Fruit fly (Drosophila melanogaster) whole organism, embryonic: ENCODE data around the gene side-III.

Experiments
- Bgb ChIP-seq: fragments of 200-800 bp; sonication (Bioruptor generic); IDR thresholded peaks from 2 replicates; pipeline ENCODE4 v1.3.6; 2022; ENCODE audit warnings: missing biosample characterization, missing genetic modification characterization; ENCODE audit not compliant: partially characterized antibody
- BtbVII ChIP-seq: fragments of 200-800 bp; sonication (Bioruptor generic); optimal IDR thresholded peaks from 3 replicates; lab custom pipeline; 2017; ENCODE audit warnings: missing biosample characterization, mild to moderate bottlenecking, missing genetic modification characterization
- CG10147 ChIP-seq: fragments of 200-800 bp; sonication (Bioruptor generic); optimal IDR thresholded peaks from 2 replicates; lab custom pipeline; 2019; ENCODE audit warnings: missing biosample characterization, mild to moderate bottlenecking, missing genetic modification characterization, moderate library complexity
- CG10543 ChIP-seq: fragments of 200-800 bp; sonication (Bioruptor generic); optimal IDR thresholded peaks from 3 replicates; lab custom pipeline; 2017; ENCODE audit warnings: missing biosample characterization, mild to moderate bottlenecking, missing genetic modification characterization, moderate library complexity
- CG11085 ChIP-seq: fragments of 200-800 bp; sonication (Bioruptor generic); IDR thresholded peaks from 2 replicates; pipeline ENCODE4 v1.3.6; 2022; ENCODE audit warnings: missing biosample characterization, missing genetic modification characterization
- CG12391 ChIP-seq: fragments of 200-800 bp; sonication (Bioruptor generic); optimal IDR thresholded peaks from 3 replicates; lab custom pipeline; 2018; ENCODE audit warnings: missing biosample characterization, mild to moderate bottlenecking, missing genetic modification characterization, moderate library complexity
- CG13624 ChIP-seq: fragments of 200-800 bp; sonication (Bioruptor generic); optimal IDR thresholded peaks from 2 replicates; lab custom pipeline; 2016; ENCODE audit warnings: missing biosample characterization, missing genetic modification characterization
- CG14441 ChIP-seq: fragments of 200-800 bp; sonication (Bioruptor generic); IDR thresholded peaks from 2 replicates; pipeline ENCODE4 v1.3.6; 2022; ENCODE audit warnings: missing biosample characterization, missing genetic modification characterization
- CG15269 ChIP-seq: fragments of 200-800 bp; sonication (Bioruptor generic); optimal IDR thresholded peaks from 2 replicates; lab custom pipeline; 2018; ENCODE audit warnings: missing biosample characterization, mild to moderate bottlenecking, missing genetic modification characterization, moderate library complexity
- CG16863 ChIP-seq: fragments of 200-800 bp; sonication (Bioruptor generic); optimal IDR thresholded peaks from 3 replicates; lab custom pipeline; 2016; ENCODE audit warnings: missing biosample characterization, missing genetic modification characterization
- CG2199 ChIP-seq: fragments of 200-800 bp; sonication (Bioruptor generic); IDR thresholded peaks from 3 replicates; pipeline ENCODE4 v1.3.6; 2022; ENCODE audit warnings: missing biosample characterization, missing genetic modification characterization
- CG30431 ChIP-seq: fragments of 200-800 bp; sonication (Bioruptor generic); optimal IDR thresholded peaks from 2 replicates; lab custom pipeline; 2017; ENCODE audit warnings: missing biosample characterization, missing genetic modification characterization
- CG31388 ChIP-seq: fragments of 200-800 bp; sonication (Bioruptor generic); optimal IDR thresholded peaks from 2 replicates; lab custom pipeline; 2016; ENCODE audit warnings: missing biosample characterization, missing genetic modification characterization
- CG34376 ChIP-seq: fragments of 200-800 bp; sonication (Bioruptor generic); optimal IDR thresholded peaks from 2 replicates; lab custom pipeline; 2018; ENCODE audit warnings: missing biosample characterization, mild to moderate bottlenecking, missing genetic modification characterization
- CG42726 ChIP-seq: fragments of 200-800 bp; sonication (Bioruptor generic); IDR thresholded peaks from 2 replicates; pipeline ENCODE4 v1.3.6; 2022; ENCODE audit warnings: missing biosample characterization, missing genetic modification characterization; ENCODE audit not compliant: partially characterized antibody
- CG4360 ChIP-seq: fragments of 200-800 bp; sonication (Bioruptor generic); IDR thresholded peaks from 2 replicates; pipeline ENCODE4 v1.3.6; 2022; ENCODE audit warnings: missing biosample characterization, missing genetic modification characterization
- CG4424 ChIP-seq: fragments of 200-800 bp; sonication (Bioruptor generic); optimal IDR thresholded peaks from 3 replicates; lab custom pipeline; 2016; ENCODE audit warnings: missing biosample characterization, missing genetic modification characterization
- CG4617 ChIP-seq: fragments of 200-800 bp; sonication (Bioruptor generic); optimal IDR thresholded peaks from 3 replicates; lab custom pipeline; 2016; ENCODE audit warnings: missing biosample characterization, missing genetic modification characterization, borderline replicate concordance
- CG7556 ChIP-seq: fragments of 200-800 bp; sonication (Bioruptor generic); optimal IDR thresholded peaks from 2 replicates; lab custom pipeline; 2017; ENCODE audit warnings: missing biosample characterization, mild to moderate bottlenecking, missing genetic modification characterization
- CG7839 ChIP-seq: fragments of 200-800 bp; sonication (Bioruptor generic); optimal IDR thresholded peaks from 3 replicates; lab custom pipeline; 2018; ENCODE audit warnings: missing biosample characterization, mild to moderate bottlenecking, missing genetic modification characterization, moderate library complexity
- CG8359 ChIP-seq: fragments of 200-800 bp; sonication (Bioruptor generic); optimal IDR thresholded peaks from 2 replicates; lab custom pipeline; 2017; ENCODE audit warnings: missing biosample characterization, mild to moderate bottlenecking, missing genetic modification characterization, borderline replicate concordance
- CG8765 ChIP-seq: fragments of 200-800 bp; sonication (Bioruptor generic); IDR thresholded peaks from 2 replicates; pipeline ENCODE4 v1.3.6; 2022; ENCODE audit warnings: missing biosample characterization, missing genetic modification characterization
- CkIIα-i1 ChIP-seq: fragments of 200-800 bp; sonication (Bioruptor generic); IDR thresholded peaks from 2 replicates; pipeline ENCODE4 v1.3.6; 2022; ENCODE audit warnings: missing biosample characterization, missing genetic modification characterization
- D19A ChIP-seq: fragments of 200-800 bp; optimal IDR thresholded peaks from 3 replicates; lab custom pipeline; 2019; ENCODE audit warnings: missing biosample characterization, mild to moderate bottlenecking, missing genetic modification characterization, moderate library complexity
- Dek ChIP-seq: fragments of 200-800 bp; sonication (Bioruptor generic); optimal IDR thresholded peaks from 3 replicates; lab custom pipeline; 2019; ENCODE audit warnings: missing biosample characterization, mild to moderate bottlenecking, missing genetic modification characterization, moderate library complexity
- Dfd ChIP-seq, 2 experiments: fragments of >200 bp; optimal IDR thresholded peaks; 2 replicates each; lab custom pipeline; 2017; ENCODE audit warnings: missing biosample characterization in 2 of 2, missing genetic modification characterization in 2 of 2
- Dip2 ChIP-seq: fragments of 200-800 bp; sonication (Bioruptor generic); IDR thresholded peaks from 2 replicates; pipeline ENCODE4 v1.3.6; 2022; ENCODE audit warnings: missing biosample characterization, missing genetic modification characterization
- E2f1 ChIP-seq: fragments of 200-800 bp; sonication (Bioruptor generic); IDR thresholded peaks from 2 replicates; pipeline ENCODE4 v1.3.6; 2022; ENCODE audit warnings: missing biosample characterization, missing genetic modification characterization
- Fer2 ChIP-seq: fragments of 200-800 bp; sonication (Bioruptor generic); optimal IDR thresholded peaks from 2 replicates; lab custom pipeline; 2018; ENCODE audit warnings: missing biosample characterization, mild to moderate bottlenecking, missing genetic modification characterization, moderate library complexity
- HLHmδ ChIP-seq: fragments of 200-800 bp; sonication (Bioruptor generic); optimal IDR thresholded peaks from 2 replicates; lab custom pipeline; 2018; ENCODE audit warnings: missing biosample characterization, mild to moderate bottlenecking, missing genetic modification characterization, moderate library complexity
- Hey ChIP-seq: fragments of 200-800 bp; sonication (Bioruptor generic); optimal IDR thresholded peaks from 3 replicates; lab custom pipeline; 2018; ENCODE audit warnings: missing biosample characterization, mild to moderate bottlenecking, missing genetic modification characterization
- HmgZ ChIP-seq: fragments of 200-800 bp; sonication (Bioruptor generic); optimal IDR thresholded peaks from 2 replicates; lab custom pipeline; 2018; ENCODE audit warnings: missing biosample characterization, mild to moderate bottlenecking, missing genetic modification characterization
- Opbp ChIP-seq: fragments of 200-800 bp; sonication (Bioruptor generic); IDR thresholded peaks from 3 replicates; pipeline ENCODE4 v1.3.6; 2022; ENCODE audit warnings: missing biosample characterization, missing genetic modification characterization; ENCODE audit not compliant: partially characterized antibody
- Sin3A ChIP-seq: fragments of >200 bp; optimal IDR thresholded peaks from 2 replicates; lab custom pipeline; 2018
- Sox100B ChIP-seq: fragments of 200-800 bp; sonication (Bioruptor generic); optimal IDR thresholded peaks from 3 replicates; lab custom pipeline; 2018; ENCODE audit warnings: missing biosample characterization, mild to moderate bottlenecking, missing genetic modification characterization
- Sry-δ ChIP-seq: fragments of 200-800 bp; sonication (Bioruptor generic); optimal IDR thresholded peaks from 2 replicates; lab custom pipeline; 2016; ENCODE audit warnings: missing biosample characterization, missing genetic modification characterization
- ato ChIP-seq: fragments of 200-800 bp; sonication (Bioruptor generic); IDR thresholded peaks from 2 replicates; pipeline ENCODE4 v1.3.6; 2022; ENCODE audit warnings: missing biosample characterization, missing genetic modification characterization; ENCODE audit not compliant: partially characterized antibody
- az2 ChIP-seq: fragments of 200-800 bp; sonication (Bioruptor generic); optimal IDR thresholded peaks from 3 replicates; lab custom pipeline; 2016; ENCODE audit warnings: missing biosample characterization, missing genetic modification characterization
- br ChIP-seq: fragments of >200 bp; optimal IDR thresholded peaks from 2 replicates; lab custom pipeline; 2017
- dmrt99B ChIP-seq: fragments of 200-800 bp; sonication (Bioruptor generic); optimal IDR thresholded peaks from 2 replicates; lab custom pipeline; 2018; ENCODE audit warnings: missing biosample characterization, mild to moderate bottlenecking, missing genetic modification characterization, moderate library complexity
- dpn ChIP-seq, 2 experiments: fragments of 200-800 bp; sonication (Bioruptor generic); optimal IDR thresholded peaks; 3 replicates each; lab custom pipeline; 2016; ENCODE audit warnings: missing biosample characterization in 2 of 2, missing genetic modification characterization in 2 of 2
- exex ChIP-seq: fragments of 200-800 bp; sonication (Bioruptor generic); optimal IDR thresholded peaks from 4 replicates; lab custom pipeline; 2018; ENCODE audit warnings: missing biosample characterization, mild to moderate bottlenecking, missing genetic modification characterization, moderate library complexity
- fru ChIP-seq: fragments of >200 bp; optimal IDR thresholded peaks from 2 replicates; lab custom pipeline; 2017
- ftz-f1 ChIP-seq: fragments of 200-800 bp; sonication (Bioruptor generic); optimal IDR thresholded peaks from 2 replicates; lab custom pipeline; 2016; ENCODE audit warnings: missing biosample characterization, missing genetic modification characterization
- gcm2 ChIP-seq: fragments of 200-800 bp; sonication (Bioruptor generic); optimal IDR thresholded peaks from 2 replicates; lab custom pipeline; 2016; ENCODE audit warnings: missing biosample characterization, missing genetic modification characterization
- grn ChIP-seq: fragments of 200-800 bp; sonication (Bioruptor generic); optimal IDR thresholded peaks from 3 replicates; lab custom pipeline; 2017; ENCODE audit warnings: missing biosample characterization, missing genetic modification characterization
- hth ChIP-seq: fragments of >200 bp; optimal IDR thresholded peaks from 2 replicates; lab custom pipeline; 2017; ENCODE audit warnings: inconsistent platforms
- onecut ChIP-seq: fragments of 200-800 bp; sonication (Bioruptor generic); IDR thresholded peaks from 2 replicates; pipeline ENCODE4 v1.3.6; 2022; ENCODE audit warnings: missing biosample characterization, missing genetic modification characterization
- pb ChIP-seq: fragments of 200-800 bp; sonication (Bioruptor generic); optimal IDR thresholded peaks from 3 replicates; lab custom pipeline; 2016; ENCODE audit warnings: missing biosample characterization, missing genetic modification characterization
- run ChIP-seq: fragments of 200-800 bp; sonication (Bioruptor generic); optimal IDR thresholded peaks from 3 replicates; lab custom pipeline; 2018; ENCODE audit warnings: missing biosample characterization, mild to moderate bottlenecking, missing genetic modification characterization
- sob ChIP-seq: fragments of 200-800 bp; sonication (Bioruptor generic); IDR thresholded peaks from 2 replicates; pipeline ENCODE4 v1.3.6; 2022; ENCODE audit warnings: missing biosample characterization, missing genetic modification characterization
- ssp ChIP-seq: fragments of 200-800 bp; sonication (Bioruptor generic); IDR thresholded peaks from 2 replicates; pipeline ENCODE4 v1.3.6; 2022; ENCODE audit warnings: missing biosample characterization, missing genetic modification characterization

side-III gene

dm6 chr3R:5824456-5824855, 134.9 kb downstream of the side-III start, which contains the start of the genes Sec20 and dgrn (continued):
- TF ChIP-seq dpn (GFP tag; optimal IDR thresholded peaks at IDR 0.05; lab: Kevin White, UChicago) (peak; percentile 64 to 79), run (tag; lab: Kevin White, UChicago) (no peak), CG15269 (peak; percentile 62), CG4424 (peak; percentile 74), CG31388 (no peak), Sin3A (lab: Kevin White, UChicago) (peak; percentile 40), CG42726 (GFP tag; lab: Robert Waterston, UW) (peak; percentile 87), Bgb (GFP tag; lab: Robert Waterston, UW) (peak; percentile 95), gcm2 (GFP tag; lab: Kevin White, UChicago) (no peak), Dek (peak; percentile 62), ato (peak; percentile 80; the same call in 1 of the 2 replicates), Dip2 (GFP tag; lab: Robert Waterston, UW) (no peak), Sox100B (peak; percentile 53)

- TF ChIP-seq onecut (GFP tag; lab: Robert Waterston, UW) (no peak), grn (GFP tag; lab: Kevin White, UChicago) (peak; percentile 59), CG4617 (GFP tag; lab: Kevin White, UChicago) (no peak), dmrt99B (tag; lab: Kevin White, UChicago) (no peak), hth (lab: Kevin White, UChicago) (no peak), az2 (GFP tag; lab: Kevin White, UChicago) (no peak), Hey (tag; lab: Kevin White, UChicago) (peak; percentile 24), HmgZ (tag; lab: Kevin White, UChicago) (peak; percentile 1), Dfd (GFP tag; optimal IDR thresholded peaks at IDR 0.05; lab: Kevin White, UChicago) (no peak), CG34376 (GFP tag; lab: Kevin White, UChicago) (peak; percentile 23), CG12391 (no peak), CG2199 (peak; percentile 39; the same call in 1 of the 3 replicates), CG16863 (GFP tag; lab: Kevin White, UChicago) (no peak), Fer2 (no peak), br (lab: Kevin White, UChicago) (no peak), CG30431 (GFP tag; lab: Kevin White, UChicago) (no peak), CG10147 (no peak), CG14441 (no peak), sob (GFP tag; lab: Robert Waterston, UW) (no peak), CG8765 (no peak), Sry-δ (GFP tag; lab: Kevin White, UChicago) (no peak), Opbp (no peak), D19A (no peak), CG11085 (GFP tag; lab: Robert Waterston, UW) (no peak), HLHmδ (GFP tag; lab: Kevin White, UChicago) (no peak), CG15269 (no peak), CG4360 (GFP tag; lab: Robert Waterston, UW) (no peak), E2f1 (no peak), CG7556 (GFP tag; lab: Kevin White, UChicago) (no peak), CG8359 (GFP tag; lab: Kevin White, UChicago) (no peak), ssp (GFP tag; lab: Robert Waterston, UW) (no peak), exex (tag; lab: Kevin White, UChicago) (peak; percentile 81), CG13624 (GFP tag; lab: Kevin White, UChicago) (no peak), CG7839 (tag; lab: Kevin White, UChicago) (no peak), CkIIα-i1 (GFP tag; lab: Robert Waterston, UW) (no peak), fru (no peak), pb (GFP tag; lab: Kevin White, UChicago) (no peak), ftz-f1 (GFP tag; lab: Kevin White, UChicago) (peak; percentile 77), BtbVII (no peak), CG10543 (GFP tag; lab: Kevin White, UChicago) (peak; percentile 23)
Measured at dm6 chr3R:5821750-5822149, 137.6 kb downstream of the side-III start, which contains the start of gene CG46303. TSS of gene CG46303 (plus strand) at chr3R:5821972.
